Worm (Caenorhabditis elegans) whole organism, young adult: ENCODE measurements around the gene F43C1.5.

Experiments used
- snpc-1.3 ChIP-seq: sonication (generic microtip); optimal IDR thresholded peaks from 2 replicates; lab custom pipeline; 2017; ENCODE audit warnings: missing genetic modification characterization, mild to moderate bottlenecking, missing compliant biosample characterization, antibody characterized with exemption, moderate library complexity, missing genotype, missing genetic modification reagents; ENCODE audit not compliant: insufficient read depth
- ztf-22 ChIP-seq: fragments of 200-800 bp; sonication (Bioruptor generic); optimal IDR thresholded peaks from 2 replicates; lab custom pipeline; 2018; ENCODE audit warnings: mild to moderate bottlenecking, missing genetic modification characterization, moderate library complexity, missing compliant biosample characterization

The F43C1.5 gene

ce11 chrIII:4278203-4278602 is 49.3 kb downstream of the F43C1.5 start:
- TF ChIP-seq ztf-22 (GFP tag; lab: Kevin White, UChicago) (no peak), snpc-1.3 (tag; lab: Kevin White, UChicago) (no peak)
- TF ChIP-seq, all 124 proteins: peak for 0
